Fruit fly (Drosophila melanogaster) whole organism, embryonic: Measurements from ENCODE around the gene CG42269.

Source experiments
- Abd-B ChIP-seq: fragments of 200-800 bp; sonication (Bioruptor generic); optimal IDR thresholded peaks from 2 replicates; lab custom pipeline; 2018; ENCODE audit warnings: missing biosample characterization, mild to moderate bottlenecking, missing genetic modification characterization, moderate library complexity
- Bdp1 ChIP-seq: fragments of 200-800 bp; sonication (Bioruptor generic); optimal IDR thresholded peaks from 3 replicates; lab custom pipeline; 2016; ENCODE audit warnings: missing biosample characterization, missing genetic modification characterization
- CG1024 ChIP-seq: fragments of 200-800 bp; sonication (Bioruptor generic); IDR thresholded peaks from 2 replicates; pipeline ENCODE4 v1.3.6; 2022; ENCODE audit warnings: missing biosample characterization, missing genetic modification characterization
- CG10267 ChIP-seq: fragments of 200-800 bp; sonication (Bioruptor generic); optimal IDR thresholded peaks from 2 replicates; lab custom pipeline; 2018; ENCODE audit warnings: missing biosample characterization, mild to moderate bottlenecking, missing genetic modification characterization, moderate library complexity
- CG10565 ChIP-seq: fragments of 200-800 bp; sonication (Bioruptor generic); optimal IDR thresholded peaks from 3 replicates; lab custom pipeline; 2016; ENCODE audit warnings: missing biosample characterization, mild to moderate bottlenecking, missing genetic modification characterization
- CG12659 ChIP-seq: fragments of 200-800 bp; sonication (Bioruptor generic); optimal IDR thresholded peaks from 3 replicates; lab custom pipeline; 2017; ENCODE audit warnings: mild to moderate bottlenecking, missing biosample characterization, missing genetic modification reagents, missing genetic modification characterization
- CG13287 ChIP-seq: fragments of 200-800 bp; sonication (Bioruptor generic); IDR thresholded peaks from 2 replicates; pipeline ENCODE4 v1.3.6; 2022; ENCODE audit warnings: missing biosample characterization, missing genetic modification characterization; ENCODE audit not compliant: partially characterized antibody
- CG1529 ChIP-seq: fragments of 200-800 bp; sonication (Bioruptor generic); optimal IDR thresholded peaks from 3 replicates; lab custom pipeline; 2018; ENCODE audit warnings: missing biosample characterization, missing genetic modification characterization
- CG15479 ChIP-seq: fragments of 200-800 bp; sonication (Bioruptor generic); optimal IDR thresholded peaks from 3 replicates; lab custom pipeline; 2019; ENCODE audit warnings: missing biosample characterization, mild to moderate bottlenecking, missing genetic modification characterization, moderate library complexity
- CG16815 ChIP-seq: fragments of 200-800 bp; sonication (Bioruptor generic); optimal IDR thresholded peaks from 3 replicates; lab custom pipeline; 2017; ENCODE audit warnings: missing biosample characterization, mild to moderate bottlenecking, missing genetic modification characterization
- CG17612 ChIP-seq: fragments of 200-800 bp; sonication (Bioruptor generic); IDR thresholded peaks from 2 replicates; pipeline ENCODE4 v1.3.6; 2022; ENCODE audit warnings: missing biosample characterization, missing genetic modification characterization
- CG18599 ChIP-seq: fragments of 200-800 bp; sonication (Bioruptor generic); optimal IDR thresholded peaks from 3 replicates; lab custom pipeline; 2017; ENCODE audit warnings: missing biosample characterization, missing genetic modification characterization, mild to moderate bottlenecking, moderate library complexity, missing genetic modification reagents
- CG18764 ChIP-seq: fragments of 200-800 bp; sonication (Bioruptor generic); optimal IDR thresholded peaks from 3 replicates; lab custom pipeline; 2016; ENCODE audit warnings: missing biosample characterization, missing genetic modification characterization
- CG30403 ChIP-seq: fragments of 200-800 bp; sonication (Bioruptor generic); optimal IDR thresholded peaks from 3 replicates; lab custom pipeline; 2016; ENCODE audit warnings: missing biosample characterization, missing genetic modification characterization
- CG31388 ChIP-seq: fragments of 200-800 bp; sonication (Bioruptor generic); optimal IDR thresholded peaks from 2 replicates; lab custom pipeline; 2016; ENCODE audit warnings: missing biosample characterization, missing genetic modification characterization
- CG33557 ChIP-seq: fragments of 200-800 bp; sonication (Bioruptor generic); optimal IDR thresholded peaks from 2 replicates; lab custom pipeline; 2019; ENCODE audit warnings: missing biosample characterization, mild to moderate bottlenecking, missing genetic modification characterization, moderate library complexity
- CG34422 ChIP-seq: fragments of 200-800 bp; sonication (Bioruptor generic); IDR thresholded peaks from 3 replicates; pipeline ENCODE4 v1.3.6; 2022; ENCODE audit warnings: missing biosample characterization, missing genetic modification characterization
- CkIIα-i1 ChIP-seq: fragments of 200-800 bp; sonication (Bioruptor generic); IDR thresholded peaks from 2 replicates; pipeline ENCODE4 v1.3.6; 2022; ENCODE audit warnings: missing biosample characterization, missing genetic modification characterization
- D ChIP-seq, 2 experiments: fragments of 200-800 bp in 1 of 2; fragments of >200 bp in 1 of 2; sonication (Bioruptor generic) in 1 of 2; optimal IDR thresholded peaks; 2 replicates in 1 of 2; 3 replicates in 1 of 2; lab custom pipeline; 2017; ENCODE audit warnings: mild to moderate bottlenecking in 1 of 2, missing biosample characterization in 1 of 2, missing genetic modification characterization in 1 of 2, missing genetic modification reagents in 1 of 2
- Deaf1 ChIP-seq: fragments of 200-800 bp; optimal IDR thresholded peaks from 3 replicates; lab custom pipeline; 2019; ENCODE audit warnings: missing biosample characterization, mild to moderate bottlenecking, missing genetic modification characterization, moderate library complexity
- Drgx ChIP-seq: fragments of 200-800 bp; sonication (Bioruptor generic); IDR thresholded peaks from 2 replicates; pipeline ENCODE4 v1.3.6; 2022; ENCODE audit warnings: missing biosample characterization, missing genetic modification characterization
- Ets65A ChIP-seq: fragments of 200-800 bp; sonication (Bioruptor generic); peaks from one replicate; lab custom pipeline; 2016; ENCODE audit warnings: missing biosample characterization, missing genetic modification characterization
- Ets97D ChIP-seq: fragments of 200-800 bp; sonication (Bioruptor generic); optimal IDR thresholded peaks from 3 replicates; lab custom pipeline; 2016; ENCODE audit warnings: missing biosample characterization, missing genetic modification characterization
- HmgZ ChIP-seq: fragments of 200-800 bp; sonication (Bioruptor generic); optimal IDR thresholded peaks from 2 replicates; lab custom pipeline; 2018; ENCODE audit warnings: missing biosample characterization, mild to moderate bottlenecking, missing genetic modification characterization
- Hr78 ChIP-seq, 2 experiments: fragments of 200-800 bp in 1 of 2; fragments of >200 bp in 1 of 2; sonication (Bioruptor generic) in 1 of 2; optimal IDR thresholded peaks; 2 replicates each; lab custom pipeline; 2017 to 2019; ENCODE audit warnings: missing biosample characterization in 2 of 2, missing genetic modification characterization in 2 of 2, mild to moderate bottlenecking in 1 of 2, moderate library complexity in 1 of 2
- Hsf ChIP-seq: fragments of 200-800 bp; sonication (Bioruptor generic); optimal IDR thresholded peaks from 3 replicates; lab custom pipeline; 2016; ENCODE audit warnings: missing biosample characterization, missing genetic modification characterization
- Pdp1 ChIP-seq, 2 experiments: fragments of 200-800 bp; sonication (Bioruptor generic); optimal IDR thresholded peaks; 3 replicates each; lab custom pipeline; 2016; ENCODE audit warnings: missing biosample characterization in 2 of 2, missing genetic modification characterization in 2 of 2, mild to moderate bottlenecking in 1 of 2, moderate library complexity in 1 of 2
- Scr ChIP-seq: fragments of 200-800 bp; sonication (Bioruptor generic); IDR thresholded peaks from 2 replicates; pipeline ENCODE4 v1.3.6; 2022; ENCODE audit warnings: missing biosample characterization, missing genetic modification characterization; ENCODE audit not compliant: partially characterized antibody
- Tbp ChIP-seq: fragments of >200 bp; optimal IDR thresholded peaks from 2 replicates; lab custom pipeline; 2018; ENCODE audit warnings: missing biosample characterization, missing genetic modification characterization
- al ChIP-seq: fragments of 200-800 bp; sonication (Bioruptor generic); IDR thresholded peaks from 2 replicates; pipeline ENCODE4 v1.3.6; 2022; ENCODE audit warnings: missing biosample characterization, missing genetic modification characterization
- aop ChIP-seq: fragments of 200-800 bp; sonication (Bioruptor generic); IDR thresholded peaks from 2 replicates; pipeline ENCODE4 v1.3.6; 2022; ENCODE audit warnings: missing biosample characterization, missing genetic modification characterization
- bab2 ChIP-seq: fragments of 200-800 bp; sonication (Bioruptor generic); optimal IDR thresholded peaks from 2 replicates; lab custom pipeline; 2016; ENCODE audit warnings: missing biosample characterization, missing genetic modification characterization
- disco-r ChIP-seq: fragments of 200-800 bp; sonication (Bioruptor generic); optimal IDR thresholded peaks from 2 replicates; lab custom pipeline; 2016; ENCODE audit warnings: missing biosample characterization, missing genetic modification characterization
- en ChIP-seq: fragments of 200-800 bp; sonication (Bioruptor generic); optimal IDR thresholded peaks from 2 replicates; lab custom pipeline; 2016; ENCODE audit warnings: missing biosample characterization, missing genetic modification characterization
- esg ChIP-seq: fragments of 200-800 bp; sonication (Bioruptor generic); conservative IDR thresholded peaks from 2 replicates; pipeline ENCODE4 v1.3.6; 2022; ENCODE audit warnings: missing biosample characterization, missing genetic modification characterization
- ftz-f1 ChIP-seq: fragments of 200-800 bp; sonication (Bioruptor generic); optimal IDR thresholded peaks from 2 replicates; lab custom pipeline; 2016; ENCODE audit warnings: missing biosample characterization, missing genetic modification characterization
- grn ChIP-seq: fragments of 200-800 bp; sonication (Bioruptor generic); optimal IDR thresholded peaks from 3 replicates; lab custom pipeline; 2017; ENCODE audit warnings: missing biosample characterization, missing genetic modification characterization
- gsb ChIP-seq: fragments of 200-800 bp; sonication (Bioruptor generic); IDR thresholded peaks from 2 replicates; pipeline ENCODE4 v1.3.6; 2022; ENCODE audit warnings: missing biosample characterization, missing genetic modification characterization
- ham ChIP-seq: fragments of 200-800 bp; sonication (Bioruptor generic); IDR thresholded peaks from 2 replicates; pipeline ENCODE4 v1.3.6; 2022; ENCODE audit warnings: missing biosample characterization, missing genetic modification characterization
- jigr1 ChIP-seq: fragments of 200-800 bp; sonication (Bioruptor generic); IDR thresholded peaks from 3 replicates; pipeline ENCODE4 v1.3.6; 2022; ENCODE audit warnings: missing biosample characterization, missing genetic modification characterization
- lab ChIP-seq: fragments of 200-800 bp; sonication (Bioruptor generic); optimal IDR thresholded peaks from 3 replicates; lab custom pipeline; 2017; ENCODE audit warnings: missing biosample characterization, missing genetic modification characterization, mild to moderate bottlenecking, moderate library complexity, missing genetic modification reagents
- odd ChIP-seq: fragments of 200-800 bp; sonication (Bioruptor generic); optimal IDR thresholded peaks from 2 replicates; lab custom pipeline; 2017; ENCODE audit warnings: missing biosample characterization, mild to moderate bottlenecking, missing genetic modification characterization
- pzg ChIP-seq: fragments of 200-800 bp; sonication (Bioruptor generic); optimal IDR thresholded peaks from 3 replicates; lab custom pipeline; 2018; ENCODE audit warnings: missing biosample characterization, mild to moderate bottlenecking, missing genetic modification characterization, moderate library complexity
- sd ChIP-seq: fragments of 200-800 bp; sonication (Bioruptor generic); optimal IDR thresholded peaks from 3 replicates; lab custom pipeline; 2018; ENCODE audit warnings: missing biosample characterization, mild to moderate bottlenecking, missing genetic modification characterization, moderate library complexity
- seq ChIP-seq: fragments of 200-800 bp; sonication (Bioruptor generic); IDR thresholded peaks from 2 replicates; pipeline ENCODE4 v1.3.6; 2022; ENCODE audit warnings: missing biosample characterization, missing genetic modification characterization
- slou ChIP-seq: fragments of 200-800 bp; sonication (Bioruptor generic); optimal IDR thresholded peaks from 3 replicates; lab custom pipeline; 2016; ENCODE audit warnings: missing biosample characterization, missing genetic modification characterization
- ssp ChIP-seq: fragments of 200-800 bp; sonication (Bioruptor generic); IDR thresholded peaks from 2 replicates; pipeline ENCODE4 v1.3.6; 2022; ENCODE audit warnings: missing biosample characterization, missing genetic modification characterization
- stwl ChIP-seq: fragments of 200-800 bp; sonication (Bioruptor generic); optimal IDR thresholded peaks from 3 replicates; lab custom pipeline; 2018; ENCODE audit warnings: missing biosample characterization, mild to moderate bottlenecking, missing genetic modification characterization, moderate library complexity
- toy ChIP-seq: fragments of 200-800 bp; sonication (Bioruptor generic); IDR thresholded peaks from 2 replicates; pipeline ENCODE4 v1.3.6; 2022; ENCODE audit warnings: missing biosample characterization, missing genetic modification characterization
- zen2 ChIP-seq: fragments of 200-800 bp; sonication (Bioruptor generic); IDR thresholded peaks from 3 replicates; pipeline ENCODE4 v1.3.6; 2022; ENCODE audit warnings: missing biosample characterization, missing genetic modification characterization; ENCODE audit not compliant: partially characterized antibody
- zf30C ChIP-seq: fragments of 200-800 bp; sonication (Bioruptor generic); optimal IDR thresholded peaks from 3 replicates; lab custom pipeline; 2018; ENCODE audit warnings: missing biosample characterization, mild to moderate bottlenecking, missing genetic modification characterization

CG42269 gene

DNA sequence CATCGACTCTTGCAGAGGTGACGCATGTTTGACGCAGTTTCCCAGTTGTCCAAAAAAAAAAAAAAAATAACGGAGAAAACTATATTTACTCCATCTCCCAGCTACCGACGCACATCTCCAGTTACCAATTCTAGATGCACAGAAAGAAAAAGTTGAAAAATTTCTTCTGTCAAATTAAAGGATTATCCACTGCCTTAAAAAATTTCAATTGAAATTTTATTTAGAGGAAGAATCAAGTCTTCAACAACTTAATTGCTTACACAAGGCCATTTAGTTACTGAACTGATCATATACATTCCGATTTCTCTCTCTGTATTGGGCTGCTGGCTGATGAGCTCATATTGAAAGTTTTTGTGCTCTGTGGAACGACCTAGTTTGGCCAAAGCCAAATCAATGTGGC lies 19.9 kb downstream of the CG42269 start (continued):
- TF ChIP-seq pzg (GFP tag; lab: Kevin White, UChicago) = no peak
- TF ChIP-seq CG17612 (GFP tag; lab: Robert Waterston, UW) = no peak
- peak; percentile 24 for TF ChIP-seq bab2 (GFP tag; lab: Kevin White, UChicago)
- TF ChIP-seq toy (GFP tag; lab: Robert Waterston, UW) = no peak
- no peak for TF ChIP-seq CG10267 (tag; lab: Kevin White, UChicago)
- TF ChIP-seq odd (GFP tag; lab: Kevin White, UChicago) = no peak
- no peak for TF ChIP-seq CG1529
- no peak for TF ChIP-seq D (optimal IDR thresholded peaks at IDR 0.05; lab: Kevin White, UChicago)
- no peak for TF ChIP-seq D (GFP tag; optimal IDR thresholded peaks at IDR 0.05; lab: Kevin White, UChicago)
- TF ChIP-seq zf30C (GFP tag; lab: Kevin White, UChicago) = no peak
- no peak for TF ChIP-seq Tbp (GFP tag; lab: Kevin White, UChicago)
- TF ChIP-seq lab (GFP tag; lab: Kevin White, UChicago) = no peak
- no peak for TF ChIP-seq al (GFP tag; lab: Robert Waterston, UW)
- TF ChIP-seq CG10565 (GFP tag; lab: Kevin White, UChicago) = no peak
- no peak for TF ChIP-seq CG33557 (GFP tag; lab: Kevin White, UChicago)
- TF ChIP-seq gsb (GFP tag; lab: Robert Waterston, UW) = no peak
- TF ChIP-seq CG15479 (GFP tag; lab: Kevin White, UChicago) = no peak
- no peak for TF ChIP-seq seq (GFP tag; lab: Robert Waterston, UW)
- TF ChIP-seq ssp (GFP tag; lab: Robert Waterston, UW) = no peak
- no peak for TF ChIP-seq Hr78 (GFP tag; optimal IDR thresholded peaks at IDR 0.05; lab: Kevin White, UChicago)
- TF ChIP-seq CG18599 (GFP tag; lab: Kevin White, UChicago) = no peak
- peak; percentile 47 for TF ChIP-seq CG30403 (GFP tag; lab: Kevin White, UChicago)
- no peak for TF ChIP-seq slou (GFP tag; lab: Kevin White, UChicago)
- TF ChIP-seq Pdp1 (GFP tag; optimal IDR thresholded peaks at IDR 0.05; lab: Kevin White, UChicago) = peak; percentile 31 to 39
- no peak for TF ChIP-seq grn (GFP tag; lab: Kevin White, UChicago)
- no peak for TF ChIP-seq Ets97D (GFP tag; lab: Kevin White, UChicago)
- TF ChIP-seq CG18764 (GFP tag; lab: Kevin White, UChicago) = no peak
- TF ChIP-seq CG12659 = peak; percentile 9
- no peak for TF ChIP-seq Scr (GFP tag; lab: Robert Waterston, UW)
- no peak for TF ChIP-seq Abd-B (GFP tag; lab: Kevin White, UChicago)
- TF ChIP-seq CkIIα-i1 (GFP tag; lab: Robert Waterston, UW) = no peak
- 0 out of 2 replicates have a peak, but pooled peaks have one; percentile 15 for TF ChIP-seq esg (GFP tag; lab: Robert Waterston, UW)
- no peak for TF ChIP-seq Drgx (GFP tag; lab: Robert Waterston, UW)
- TF ChIP-seq zen2 = no peak
- TF ChIP-seq Ets65A (GFP tag; lab: Kevin White, UChicago) = peak; percentile 70
- TF ChIP-seq stwl (tag; lab: Kevin White, UChicago) = no peak
- no peak for TF ChIP-seq CG13287 (GFP tag; lab: Robert Waterston, UW)
- TF ChIP-seq sd (tag; lab: Kevin White, UChicago) = no peak
- no peak for TF ChIP-seq Bdp1 (GFP tag; lab: Kevin White, UChicago)
- peak; percentile 20 for TF ChIP-seq HmgZ (tag; lab: Kevin White, UChicago)
- no peak for TF ChIP-seq en
- peak; percentile 7 for TF ChIP-seq Hsf (GFP tag; lab: Kevin White, UChicago)
- TF ChIP-seq Deaf1 (tag; lab: Kevin White, UChicago) = no peak
- no peak for TF ChIP-seq ftz-f1
- no peak for TF ChIP-seq CG31388
- TF ChIP-seq jigr1 = no peak
- no peak for TF ChIP-seq disco-r (GFP tag; lab: Kevin White, UChicago)
- no peak for TF ChIP-seq ham
- TF ChIP-seq aop (GFP tag; lab: Robert Waterston, UW) = no peak
- no peak for TF ChIP-seq CG34422 (GFP tag; lab: Robert Waterston, UW)
- TF ChIP-seq CG1024 (GFP tag; lab: Robert Waterston, UW) = no peak
- TF ChIP-seq CG16815 (GFP tag; lab: Kevin White, UChicago) = no peak
